Worm (Caenorhabditis elegans): Measurements from ENCODE around the gene M57.1.
A peak's percentile ranks its signal among the peaks of the same experiment; 100 is the strongest.

The M57.1 gene

ce11 chrIV:3551777-3552462 is 19.7 kb downstream of the M57.1 start:
- TF ChIP-seq let-607 (tag; optimal IDR thresholded peaks at IDR 0.05), result peak in 1 of 2 experiments; percentile 25
- peak; percentile 31 for TF ChIP-seq mes-4 (tag; optimal IDR thresholded peaks at IDR 0.05)
- TF ChIP-seq T26A5.8 (tag; optimal IDR thresholded peaks at IDR 0.05), result peak; percentile 37
- TF ChIP-seq nhr-27 (tag; optimal IDR thresholded peaks at IDR 0.05), result no peak
- TF ChIP-seq Y53F4B.3 (GFP tag; IDR thresholded peaks at IDR 0.05), result no peak
- 0 out of 2 replicates have a peak, but pooled peaks have one; percentile 16 for TF ChIP-seq Y67H2A.10 (GFP tag; conservative IDR thresholded peaks at IDR 0.05)
- TF ChIP-seq tlf-1 (GFP tag; optimal IDR thresholded peaks at IDR 0.05), result no peak
- TF ChIP-seq D2030.7 (GFP tag; IDR thresholded peaks at IDR 0.05), result peak; percentile 57; the same call in 1 of the 2 replicates
- peak; percentile 82 for TF ChIP-seq zim-3 (tag; optimal IDR thresholded peaks at IDR 0.05)
- peak; percentile 69 for TF ChIP-seq zfh-2 (GFP tag; conservative IDR thresholded peaks at IDR 0.05)
- TF ChIP-seq nhr-120 (GFP tag; IDR thresholded peaks at IDR 0.05), result no peak
- peak; percentile 78 for TF ChIP-seq dox-1 (GFP tag; IDR thresholded peaks at IDR 0.05)
- TF ChIP-seq T07F8.4 (tag; optimal IDR thresholded peaks at IDR 0.05), result peak; percentile 71
- no peak for TF ChIP-seq hlh-26 (GFP tag; conservative IDR thresholded peaks at IDR 0.05)
- peak; percentile 7 for TF ChIP-seq snpc-1.3 (tag; optimal IDR thresholded peaks at IDR 0.05; ENCODE audit: insufficient read depth)
- peak; percentile 47 for TF ChIP-seq lin-54 (GFP tag; optimal IDR thresholded peaks at IDR 0.05)
- peak; percentile 21; the same call in 1 of the 2 replicates for TF ChIP-seq egrh-3 (GFP tag; IDR thresholded peaks at IDR 0.05)
- peak; percentile 50 for TF ChIP-seq atf-7 (tag; optimal IDR thresholded peaks at IDR 0.05)
- TF ChIP-seq die-1 (tag; optimal IDR thresholded peaks at IDR 0.05), result peak; percentile 85
- 0 out of 2 replicates have a peak, but pooled peaks have one; percentile 41 for TF ChIP-seq hmg-20 (GFP tag; IDR thresholded peaks at IDR 0.05)
- peak; percentile 73 for TF ChIP-seq athp-1 (tag; optimal IDR thresholded peaks at IDR 0.05)
- peak; percentile 40; the same call in 1 of the 2 replicates for TF ChIP-seq cebp-1 (GFP tag; IDR thresholded peaks at IDR 0.05)
- TF ChIP-seq cebp-1 (tag; optimal IDR thresholded peaks at IDR 0.05), result no peak
- TF ChIP-seq lsl-1 (GFP tag; optimal IDR thresholded peaks at IDR 0.05), result peak; percentile 31
- 0 out of 2 replicates have a peak, but pooled peaks have one; percentile 25 for TF ChIP-seq pbrm-1 (GFP tag; IDR thresholded peaks at IDR 0.05)
- TF ChIP-seq nhr-90 (tag; optimal IDR thresholded peaks at IDR 0.05), result peak; percentile 84
- TF ChIP-seq him-1 (tag; optimal IDR thresholded peaks at IDR 0.05), result peak; percentile 70
- TF ChIP-seq B0035.1 (tag; optimal IDR thresholded peaks at IDR 0.05), result no peak
- peak; percentile 86 for TF ChIP-seq rpc-1 (optimal IDR thresholded peaks at IDR 0.05)
- TF ChIP-seq rpc-1 (tag; optimal IDR thresholded peaks at IDR 0.05), result peak; percentile 86
- TF ChIP-seq fkh-3 (tag; optimal IDR thresholded peaks at IDR 0.05), result peak; percentile 6
- TF ChIP-seq lin-35 (GFP tag; optimal IDR thresholded peaks at IDR 0.05), result no peak
- TF ChIP-seq snpc-3.4 (tag; optimal IDR thresholded peaks at IDR 0.05), result peak; percentile 65
- peak; percentile 0 for TF ChIP-seq gei-17 (GFP tag; optimal IDR thresholded peaks at IDR 0.05)
- peak; percentile 69; the same call in 1 of the 2 replicates for TF ChIP-seq Y56A3A.18 (GFP tag; IDR thresholded peaks at IDR 0.05)
- 0 out of 2 replicates have a peak, but pooled peaks have one; percentile 46 for TF ChIP-seq K11D2.4 (GFP tag; IDR thresholded peaks at IDR 0.05)
- TF ChIP-seq Y95B8A.8 (GFP tag; IDR thresholded peaks at IDR 0.05), result no peak
- peak; percentile 18 for TF ChIP-seq K12H6.12 (tag; optimal IDR thresholded peaks at IDR 0.05)
- TF ChIP-seq chd-7 (tag; optimal IDR thresholded peaks at IDR 0.05), result peak; percentile 59
- peak; percentile 51 for TF ChIP-seq ztf-18 (tag; optimal IDR thresholded peaks at IDR 0.05)
- peak; percentile 65 for TF ChIP-seq hrde-1 (tag; optimal IDR thresholded peaks at IDR 0.05; ENCODE audit: borderline replicate concordance)
- peak; percentile 22; the same call in 1 of the 2 replicates for TF ChIP-seq ceh-100 (GFP tag; IDR thresholded peaks at IDR 0.05)
- TF ChIP-seq aptf-3 (GFP tag; IDR thresholded peaks at IDR 0.05), result 0 out of 2 replicates have a peak, but pooled peaks have one; percentile 40
- peak; percentile 91 for TF ChIP-seq ZK185.1 (tag; optimal IDR thresholded peaks at IDR 0.05; ENCODE audit: poor library complexity, severe bottlenecking)
- peak; percentile 0 for TF ChIP-seq ceh-79 (tag; optimal IDR thresholded peaks at IDR 0.05)
- TF ChIP-seq ztf-26 (tag; optimal IDR thresholded peaks at IDR 0.05), result peak; percentile 47
- peak; percentile 52 for TF ChIP-seq F52B5.7 (tag; optimal IDR thresholded peaks at IDR 0.05)
